Worm (Caenorhabditis elegans) whole organism, early embryonic: Measurements from ENCODE around the gene lido-13.

Source experiments
- ama-1 ChIP-seq: fragments of 150-350 bp; optimal IDR thresholded peaks from 2 replicates; lab custom pipeline; 2014
- ets-7 ChIP-seq: sonication (generic microtip); optimal IDR thresholded peaks from 2 replicates; lab custom pipeline; 2016; ENCODE audit warnings: missing genotype, missing genetic modification characterization, missing compliant biosample characterization
- hmbx-1 ChIP-seq: sonication (generic microtip); optimal IDR thresholded peaks from 2 replicates; lab custom pipeline; 2016; ENCODE audit warnings: mild to moderate bottlenecking, missing genetic modification characterization, missing compliant biosample characterization
- hmg-4 ChIP-seq: fragments of 200-800 bp; sonication (Bioruptor generic); optimal IDR thresholded peaks from 2 replicates; lab custom pipeline; 2018; ENCODE audit warnings: mild to moderate bottlenecking, missing genetic modification characterization, missing compliant biosample characterization
- scrt-1 ChIP-seq: fragments of 200-800 bp; sonication (Bioruptor generic); IDR thresholded peaks from 2 replicates; pipeline ENCODE4 v1.3.6; 2022; ENCODE audit warnings: missing genetic modification characterization, missing compliant biosample characterization
- sea-1 ChIP-seq: fragments of 200-800 bp; sonication (Bioruptor generic); conservative IDR thresholded peaks from 2 replicates; pipeline ENCODE4 v1.3.6; 2022; ENCODE audit warnings: missing genetic modification characterization, missing compliant biosample characterization

DNA sequence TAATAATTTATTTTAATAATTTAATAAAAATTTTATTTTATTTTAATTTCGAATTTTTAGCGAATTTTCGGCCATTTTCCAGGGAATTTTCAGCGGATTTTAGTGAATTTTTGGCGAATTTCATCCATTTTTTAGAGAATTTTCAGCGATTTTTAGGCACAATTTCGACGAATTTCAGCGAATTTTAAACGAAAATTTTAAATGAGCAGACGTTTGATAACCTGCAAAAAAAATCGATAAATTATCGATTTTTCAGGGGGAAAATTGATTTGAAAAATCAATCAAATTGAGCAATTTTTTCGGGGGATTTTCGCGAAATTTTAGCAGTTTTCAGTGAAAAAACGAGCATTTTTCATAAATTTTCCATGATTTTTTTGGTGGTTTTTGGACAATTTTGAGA, 14.5 kb upstream of the lido-13 start:
- TF ChIP-seq ama-1 (lab: Kevin White, UChicago) (no peak), hmg-4 (GFP tag; lab: Kevin White, UChicago) (no peak), sea-1 (GFP tag; lab: Robert Waterston, UW) (no peak), hmbx-1 (tag; lab: Kevin White, UChicago) (no peak), ets-7 (tag; lab: Kevin White, UChicago) (no peak), scrt-1 (GFP tag; lab: Robert Waterston, UW) (no peak)
